In genomic region chrV:16292409-16292808, ce11 we compare ENCODE assay signal across 4 worm cellular contexts.
TF ChIP-seq lines count a peak whose summit lies in the region.

TSS of gene oac-5 (plus strand) at chrV:16292709.

TF ChIP-seq in whole organism, L1 larva, 84 proteins besides CTCF, POLR2A, EP300 and RAD21:
- TF ChIP-seq elt-2 (tag; optimal IDR thresholded peaks at IDR 0.05; lab: Kevin White, UChicago) (peak; percentile 23), Y116A8C.19 (tag; optimal IDR thresholded peaks at IDR 0.05; lab: Kevin White, UChicago; ENCODE audit: borderline replicate concordance) (no peak)
TF ChIP-seq in whole organism, L1 larva: peak in this region for 1.

TF ChIP-seq in whole organism, L3 larva, 47 proteins besides CTCF, POLR2A, EP300 and RAD21:
- TF ChIP-seq nfya-1 (tag; optimal IDR thresholded peaks at IDR 0.05; lab: Kevin White, UChicago; ENCODE audit: insufficient read depth) (no peak), R02D3.7 (tag; optimal IDR thresholded peaks at IDR 0.05; lab: Kevin White, UChicago) (no peak), elt-2 (tag; optimal IDR thresholded peaks at IDR 0.05; lab: Kevin White, UChicago) (peak; percentile 42), nhr-77 (tag; optimal IDR thresholded peaks at IDR 0.05; lab: Kevin White, UChicago) (no peak), ceh-82 (tag; optimal IDR thresholded peaks at IDR 0.05; lab: Kevin White, UChicago) (no peak), pqm-1 (tag; optimal IDR thresholded peaks at IDR 0.05; lab: Kevin White, UChicago) (peak; percentile 12), ceh-9 (tag; optimal IDR thresholded peaks at IDR 0.05; lab: Kevin White, UChicago) (no peak)

TF ChIP-seq in whole organism, L4 larva, 104 proteins besides CTCF, POLR2A, EP300 and RAD21:
- TF ChIP-seq unc-39 (tag; optimal IDR thresholded peaks at IDR 0.05; lab: Kevin White, UChicago) (no peak), dmd-6 (GFP tag; IDR thresholded peaks at IDR 0.05; lab: Robert Waterston, UW) (peak; percentile 75)

TF ChIP-seq in whole organism, young adult, 124 proteins besides CTCF, POLR2A, EP300 and RAD21:
- no peak for TF ChIP-seq lir-1 (GFP tag; conservative IDR thresholded peaks at IDR 0.05; lab: Robert Waterston, UW)
- TF ChIP-seq nhr-80 (tag; optimal IDR thresholded peaks at IDR 0.05; lab: Kevin White, UChicago), result peak; percentile 15
- TF ChIP-seq ztf-25 (GFP tag; IDR thresholded peaks at IDR 0.05; lab: Robert Waterston, UW), result no peak
- no peak for TF ChIP-seq egrh-3 (GFP tag; IDR thresholded peaks at IDR 0.05; lab: Robert Waterston, UW)
- no peak for TF ChIP-seq mes-4 (tag; optimal IDR thresholded peaks at IDR 0.05; lab: Kevin White, UChicago)
- TF ChIP-seq repo-1 (tag; optimal IDR thresholded peaks at IDR 0.05; lab: Kevin White, UChicago), result no peak
- no peak for TF ChIP-seq pha-4 (tag; optimal IDR thresholded peaks at IDR 0.05; lab: Kevin White, UChicago)
